Worm (Caenorhabditis elegans): ENCODE data around the gene age-1.

age-1 gene

DNA sequence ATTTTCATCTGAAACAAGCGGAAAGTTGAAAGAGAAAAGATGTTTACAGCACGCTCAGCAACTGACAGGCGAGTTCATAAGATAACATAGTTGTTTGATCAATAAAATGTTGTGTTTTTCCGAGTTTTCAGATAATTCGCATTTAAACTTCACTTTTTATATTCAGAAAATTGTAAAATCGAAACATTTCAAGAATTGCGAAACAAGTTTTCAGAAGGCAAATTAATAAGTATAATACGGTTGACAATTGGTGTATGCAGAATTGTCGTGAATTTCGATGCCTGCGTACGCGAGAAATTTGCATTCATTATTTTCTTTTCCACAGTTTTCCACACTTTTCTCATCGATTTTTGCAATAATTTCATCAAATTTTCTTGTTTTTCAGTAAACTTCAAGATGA is 31.5 kb downstream of the age-1 start, which contains the start of the genes ooc-3 and B0334.4:
Gene ooc-3 (minus strand): TSS at position 15 of the 400 bp plus-strand sequence.
Gene B0334.4 (plus strand): TSS at position 386 of the 400 bp plus-strand sequence.
- peak in 1 of 2 experiments; percentile 94 for TF ChIP-seq lsy-2 (tag; optimal IDR thresholded peaks at IDR 0.05)
- TF ChIP-seq lin-1 (GFP tag; IDR thresholded peaks at IDR 0.05), result no peak
- TF ChIP-seq ztf-11 (tag; optimal IDR thresholded peaks at IDR 0.05), result no peak
- peak; percentile 42 for TF ChIP-seq dpl-1 (GFP tag; optimal IDR thresholded peaks at IDR 0.05)
- no peak for TF ChIP-seq nhr-28 (tag; optimal IDR thresholded peaks at IDR 0.05)
- TF ChIP-seq tag-97 (GFP tag; IDR thresholded peaks at IDR 0.05), result no peak
- peak; percentile 7 for TF ChIP-seq hlh-30 (tag; optimal IDR thresholded peaks at IDR 0.05; ENCODE audit: insufficient read depth)
- no peak for TF ChIP-seq daf-16 (GFP tag; optimal IDR thresholded peaks at IDR 0.05)
- peak; percentile 64 for TF ChIP-seq daf-16 (tag; optimal IDR thresholded peaks at IDR 0.05)
- TF ChIP-seq F49E8.2 (tag; optimal IDR thresholded peaks at IDR 0.05; ENCODE audit: borderline replicate concordance), result no peak
- no peak for TF ChIP-seq Y105C5A.15 (GFP tag; IDR thresholded peaks at IDR 0.05)
- TF ChIP-seq hif-1 (tag; optimal IDR thresholded peaks at IDR 0.05), result no peak
- no peak for TF ChIP-seq madf-5 (GFP tag; IDR thresholded peaks at IDR 0.05)
- TF ChIP-seq mes-2 (tag; optimal IDR thresholded peaks at IDR 0.05; ENCODE audit: poor library complexity, severe bottlenecking), result peak; percentile 26
- TF ChIP-seq aly-2 (tag; optimal IDR thresholded peaks at IDR 0.05), result no peak
- no peak for TF ChIP-seq unc-39 (tag; optimal IDR thresholded peaks at IDR 0.05)
- TF ChIP-seq R02D3.7 (tag; optimal IDR thresholded peaks at IDR 0.05), result no peak
- TF ChIP-seq aha-1 (tag), result no peak
- no peak for TF ChIP-seq hlh-11 (tag; optimal IDR thresholded peaks at IDR 0.05)
- TF ChIP-seq lir-3 (tag; optimal IDR thresholded peaks at IDR 0.05), result no peak
- no peak for TF ChIP-seq zfp-2 (tag; optimal IDR thresholded peaks at IDR 0.05)
- TF ChIP-seq F37D6.2 (tag; optimal IDR thresholded peaks at IDR 0.05), result no peak
- no peak for TF ChIP-seq Y75B8A.6 (GFP tag; IDR thresholded peaks at IDR 0.05)
- no peak for TF ChIP-seq ZK546.5 (tag; optimal IDR thresholded peaks at IDR 0.05)
- TF ChIP-seq dmd-6 (GFP tag; IDR thresholded peaks at IDR 0.05), result no peak
- TF ChIP-seq ama-1 (optimal IDR thresholded peaks at IDR 0.05), result no peak
- no peak for TF ChIP-seq Y5F2A.4 (GFP tag; optimal IDR thresholded peaks at IDR 0.05)
- no peak for TF ChIP-seq duxl-1 (tag; optimal IDR thresholded peaks at IDR 0.05; ENCODE audit: poor library complexity)
- TF ChIP-seq daf-19 (GFP tag; conservative IDR thresholded peaks at IDR 0.05), result no peak
- TF ChIP-seq ctbp-1 (GFP tag; IDR thresholded peaks at IDR 0.05), result no peak
- TF ChIP-seq mxl-2 (GFP tag; conservative IDR thresholded peaks at IDR 0.05), result no peak
- no peak for TF ChIP-seq mdt-29 (GFP tag; IDR thresholded peaks at IDR 0.05)

DNA sequence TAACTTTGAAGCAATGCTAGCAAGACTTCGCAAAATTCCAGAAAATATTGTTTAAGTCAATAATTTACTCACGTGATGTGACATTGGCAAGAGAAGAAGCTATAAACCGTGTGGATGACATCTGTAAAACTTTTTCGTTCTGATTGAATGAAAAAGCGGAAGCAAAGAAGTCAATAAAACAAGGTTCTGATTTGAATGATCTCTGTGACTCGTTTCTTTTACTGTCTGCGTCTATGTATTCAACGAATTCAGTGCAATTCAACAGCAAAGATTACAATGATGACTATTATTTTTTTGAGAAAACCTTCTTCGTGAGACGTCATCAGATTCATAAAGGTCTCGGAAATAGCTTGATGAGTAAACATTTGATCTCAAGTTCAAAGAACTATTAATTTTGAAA is 34.0 kb downstream of the age-1 start, which contains the start of gene hacl-1:
Gene hacl-1 (minus strand): TSS at position 121 of the 400 bp plus-strand sequence.
- TF ChIP-seq nhr-10 (tag; optimal IDR thresholded peaks at IDR 0.05), result no peak
- TF ChIP-seq ztf-11 (tag; optimal IDR thresholded peaks at IDR 0.05), result no peak
- peak; percentile 46 for TF ChIP-seq nhr-28 (tag; optimal IDR thresholded peaks at IDR 0.05)
- peak; percentile 57 for TF ChIP-seq hlh-11 (tag; optimal IDR thresholded peaks at IDR 0.05)
- TF ChIP-seq nhr-237 (tag; optimal IDR thresholded peaks at IDR 0.05), result no peak
- no peak for TF ChIP-seq nhr-76 (tag; optimal IDR thresholded peaks at IDR 0.05)
- peak; percentile 1 for TF ChIP-seq nhr-25 (tag; optimal IDR thresholded peaks at IDR 0.05; ENCODE audit: borderline replicate concordance, insufficient read depth)
- no peak for TF ChIP-seq R02D3.7 (tag; optimal IDR thresholded peaks at IDR 0.05)
- TF ChIP-seq hlh-30 (tag; optimal IDR thresholded peaks at IDR 0.05; ENCODE audit: insufficient read depth), result peak; percentile 43
- TF ChIP-seq dve-1 (tag; optimal IDR thresholded peaks at IDR 0.05; ENCODE audit: insufficient read depth), result peak; percentile 71
- TF ChIP-seq lin-13 (GFP tag; optimal IDR thresholded peaks at IDR 0.05), result peak; percentile 15
- TF ChIP-seq zip-11 (GFP tag; IDR thresholded peaks at IDR 0.05), result no peak
- peak; percentile 9 for TF ChIP-seq nhr-77 (tag; optimal IDR thresholded peaks at IDR 0.05)
- TF ChIP-seq sdz-12 (GFP tag; optimal IDR thresholded peaks at IDR 0.05), result no peak
- peak in 1 of 2 experiments; percentile 56 for TF ChIP-seq lsy-2 (tag; optimal IDR thresholded peaks at IDR 0.05)
- TF ChIP-seq duxl-1 (tag; optimal IDR thresholded peaks at IDR 0.05; ENCODE audit: poor library complexity), result no peak
- TF ChIP-seq mep-1 (tag; optimal IDR thresholded peaks at IDR 0.05), result peak; percentile 41
- TF ChIP-seq hmg-1.1 (GFP tag; IDR thresholded peaks at IDR 0.05), result 0 out of 2 replicates have a peak, but pooled peaks have one; percentile 7
- no peak for TF ChIP-seq skn-1 (tag; optimal IDR thresholded peaks at IDR 0.05)
- no peak for TF ChIP-seq dmd-8 (GFP tag; IDR thresholded peaks at IDR 0.05)
- TF ChIP-seq nhr-102 (tag; optimal IDR thresholded peaks at IDR 0.05), result peak; percentile 28
- no peak for TF ChIP-seq ZK546.5 (tag; optimal IDR thresholded peaks at IDR 0.05)
- no peak for TF ChIP-seq daf-16 (GFP tag; optimal IDR thresholded peaks at IDR 0.05)
- peak; percentile 19 for TF ChIP-seq daf-16 (tag; optimal IDR thresholded peaks at IDR 0.05)
- no peak for TF ChIP-seq spr-1 (tag; optimal IDR thresholded peaks at IDR 0.05)
- no peak for TF ChIP-seq egl-27 (tag; optimal IDR thresholded peaks at IDR 0.05)
- no peak for TF ChIP-seq Y48G9A.11 (GFP tag; IDR thresholded peaks at IDR 0.05)
- TF ChIP-seq mes-2 (tag; optimal IDR thresholded peaks at IDR 0.05; ENCODE audit: poor library complexity, severe bottlenecking), result peak; percentile 34
- TF ChIP-seq lir-3 (tag; optimal IDR thresholded peaks at IDR 0.05), result no peak
